Fruit fly (Drosophila melanogaster) whole organism, embryonic: ENCODE results near the gene Hsp22.

Experiments
- ATbp ChIP-seq: fragments of 200-800 bp; sonication (Bioruptor generic); optimal IDR thresholded peaks from 2 replicates; lab custom pipeline; 2017; ENCODE audit warnings: missing biosample characterization, mild to moderate bottlenecking, missing genetic modification characterization, missing genetic modification reagents
- CG10267 ChIP-seq: fragments of 200-800 bp; sonication (Bioruptor generic); optimal IDR thresholded peaks from 2 replicates; lab custom pipeline; 2018; ENCODE audit warnings: missing biosample characterization, mild to moderate bottlenecking, missing genetic modification characterization, moderate library complexity
- CG11247 ChIP-seq: fragments of 200-800 bp; sonication (Bioruptor generic); IDR thresholded peaks from 2 replicates; pipeline ENCODE4 v1.3.6; 2022; ENCODE audit warnings: missing biosample characterization, missing genetic modification characterization
- CG11723 ChIP-seq: fragments of 200-800 bp; sonication (Bioruptor generic); optimal IDR thresholded peaks from 2 replicates; lab custom pipeline; 2017; ENCODE audit warnings: missing biosample characterization, mild to moderate bottlenecking, missing genetic modification characterization
- CG12659 ChIP-seq: fragments of 200-800 bp; sonication (Bioruptor generic); optimal IDR thresholded peaks from 3 replicates; lab custom pipeline; 2017; ENCODE audit warnings: mild to moderate bottlenecking, missing biosample characterization, missing genetic modification reagents, missing genetic modification characterization
- CG12744 ChIP-seq: fragments of 200-800 bp; sonication (Bioruptor generic); optimal IDR thresholded peaks from 2 replicates; lab custom pipeline; 2016; ENCODE audit warnings: missing biosample characterization, missing genetic modification characterization
- CG13287 ChIP-seq: fragments of 200-800 bp; sonication (Bioruptor generic); IDR thresholded peaks from 2 replicates; pipeline ENCODE4 v1.3.6; 2022; ENCODE audit warnings: missing biosample characterization, missing genetic modification characterization; ENCODE audit not compliant: partially characterized antibody
- CG13424 ChIP-seq: fragments of 200-800 bp; sonication (Bioruptor generic); optimal IDR thresholded peaks from 2 replicates; lab custom pipeline; 2019; ENCODE audit warnings: missing biosample characterization, mild to moderate bottlenecking, missing genetic modification characterization, moderate library complexity
- CG13624 ChIP-seq: fragments of 200-800 bp; sonication (Bioruptor generic); optimal IDR thresholded peaks from 2 replicates; lab custom pipeline; 2016; ENCODE audit warnings: missing biosample characterization, missing genetic modification characterization
- CG14667 ChIP-seq: fragments of 200-800 bp; sonication (Bioruptor generic); IDR thresholded peaks from 2 replicates; pipeline ENCODE4 v1.3.6; 2022; ENCODE audit warnings: missing biosample characterization, missing genetic modification characterization
- CG14710 ChIP-seq: fragments of 200-800 bp; sonication (Bioruptor generic); optimal IDR thresholded peaks from 3 replicates; lab custom pipeline; 2019; ENCODE audit warnings: missing biosample characterization, mild to moderate bottlenecking, missing genetic modification characterization, moderate library complexity
- CG1529 ChIP-seq: fragments of 200-800 bp; sonication (Bioruptor generic); optimal IDR thresholded peaks from 3 replicates; lab custom pipeline; 2018; ENCODE audit warnings: missing biosample characterization, missing genetic modification characterization
- CG15479 ChIP-seq: fragments of 200-800 bp; sonication (Bioruptor generic); optimal IDR thresholded peaks from 3 replicates; lab custom pipeline; 2019; ENCODE audit warnings: missing biosample characterization, mild to moderate bottlenecking, missing genetic modification characterization, moderate library complexity
- CG15514 ChIP-seq: fragments of 200-800 bp; sonication (Bioruptor generic); optimal IDR thresholded peaks from 3 replicates; lab custom pipeline; 2017; ENCODE audit warnings: missing biosample characterization, missing genetic modification characterization, mild to moderate bottlenecking, moderate library complexity, missing genetic modification reagents
- CG1647 ChIP-seq: fragments of 200-800 bp; sonication (Bioruptor generic); optimal IDR thresholded peaks from 3 replicates; lab custom pipeline; 2016; ENCODE audit warnings: missing biosample characterization, missing genetic modification characterization
- CG17186 ChIP-seq: fragments of 200-800 bp; sonication (Bioruptor generic); optimal IDR thresholded peaks from 3 replicates; lab custom pipeline; 2017; ENCODE audit warnings: missing biosample characterization, missing genetic modification reagents, missing genetic modification characterization
- CG17912 ChIP-seq: fragments of 200-800 bp; sonication (Bioruptor generic); optimal IDR thresholded peaks from 2 replicates; lab custom pipeline; 2018; ENCODE audit warnings: missing biosample characterization, mild to moderate bottlenecking, missing genetic modification characterization
- CG1832 ChIP-seq: fragments of 200-800 bp; sonication (Bioruptor generic); optimal IDR thresholded peaks from 2 replicates; lab custom pipeline; 2017; ENCODE audit warnings: missing biosample characterization, mild to moderate bottlenecking, missing genetic modification characterization, inconsistent platforms
- CG2889 ChIP-seq: fragments of 200-800 bp; sonication (Bioruptor generic); IDR thresholded peaks from 3 replicates; pipeline ENCODE4 v1.3.6; 2022; ENCODE audit warnings: missing biosample characterization, missing genetic modification characterization
- CG33213 ChIP-seq: fragments of 200-800 bp; sonication (Bioruptor generic); optimal IDR thresholded peaks from 3 replicates; lab custom pipeline; 2016; ENCODE audit warnings: missing biosample characterization, missing genetic modification characterization
- CG3847 ChIP-seq: fragments of 200-800 bp; sonication (Bioruptor generic); IDR thresholded peaks from 2 replicates; pipeline ENCODE4 v1.3.6; 2022; ENCODE audit warnings: missing biosample characterization, missing genetic modification characterization
- CG4617 ChIP-seq: fragments of 200-800 bp; sonication (Bioruptor generic); optimal IDR thresholded peaks from 3 replicates; lab custom pipeline; 2016; ENCODE audit warnings: missing biosample characterization, missing genetic modification characterization, borderline replicate concordance
- CG6791 ChIP-seq: fragments of 200-800 bp; sonication (Bioruptor generic); IDR thresholded peaks from 3 replicates; pipeline ENCODE4 v1.3.6; 2022; ENCODE audit warnings: missing biosample characterization, missing genetic modification characterization; ENCODE audit not compliant: partially characterized antibody
- CG7963 ChIP-seq: fragments of 200-800 bp; sonication (Bioruptor generic); IDR thresholded peaks from 3 replicates; pipeline ENCODE4 v1.3.6; 2022; ENCODE audit warnings: missing biosample characterization, missing genetic modification characterization; ENCODE audit not compliant: partially characterized antibody
- CG7987 ChIP-seq: fragments of 200-800 bp; sonication (Bioruptor generic); optimal IDR thresholded peaks from 2 replicates; lab custom pipeline; 2018; ENCODE audit warnings: missing biosample characterization, mild to moderate bottlenecking, missing genetic modification characterization, moderate library complexity
- CG8924 ChIP-seq: fragments of 200-800 bp; optimal IDR thresholded peaks from 3 replicates; lab custom pipeline; 2019; ENCODE audit warnings: missing biosample characterization, mild to moderate bottlenecking, missing genetic modification characterization, moderate library complexity
- Dbx ChIP-seq: fragments of 200-800 bp; sonication (Bioruptor generic); IDR thresholded peaks from 3 replicates; pipeline ENCODE4 v1.3.6; 2022; ENCODE audit warnings: missing biosample characterization, missing genetic modification characterization
- Dref ChIP-seq: fragments of 200-800 bp; sonication (Bioruptor generic); IDR thresholded peaks from 2 replicates; pipeline ENCODE4 v1.3.6; 2022; ENCODE audit warnings: missing biosample characterization, missing genetic modification characterization
- HLH3B ChIP-seq: fragments of 200-800 bp; sonication (Bioruptor generic); IDR thresholded peaks from 2 replicates; pipeline ENCODE4 v1.3.6; 2022; ENCODE audit warnings: missing biosample characterization, missing genetic modification characterization
- Mrtf ChIP-seq: fragments of 200-800 bp; sonication (Bioruptor generic); IDR thresholded peaks from 3 replicates; pipeline ENCODE4 v1.3.6; 2022; ENCODE audit warnings: missing biosample characterization, missing genetic modification characterization
- Myb ChIP-seq: fragments of 200-800 bp; sonication (Bioruptor generic); optimal IDR thresholded peaks from 2 replicates; lab custom pipeline; 2016; ENCODE audit warnings: missing biosample characterization, missing genetic modification characterization
- Opbp ChIP-seq: fragments of 200-800 bp; sonication (Bioruptor generic); IDR thresholded peaks from 3 replicates; pipeline ENCODE4 v1.3.6; 2022; ENCODE audit warnings: missing biosample characterization, missing genetic modification characterization; ENCODE audit not compliant: partially characterized antibody
- Rfx ChIP-seq: fragments of 200-800 bp; sonication (Bioruptor generic); IDR thresholded peaks from 2 replicates; pipeline ENCODE4 v1.3.6; 2022; ENCODE audit warnings: missing biosample characterization, missing genetic modification characterization
- btn ChIP-seq: fragments of 200-800 bp; sonication (Bioruptor generic); optimal IDR thresholded peaks from 2 replicates; lab custom pipeline; 2016; ENCODE audit warnings: missing biosample characterization, missing genetic modification characterization
- chn ChIP-seq: fragments of 200-800 bp; sonication (Bioruptor generic); optimal IDR thresholded peaks from 2 replicates; lab custom pipeline; 2016; ENCODE audit warnings: missing biosample characterization, missing genetic modification characterization
- eve ChIP-seq, 2 experiments: fragments of >200 bp; optimal IDR thresholded peaks; 2 replicates each; lab custom pipeline; 2017; ENCODE audit warnings: missing biosample characterization in 2 of 2, missing genetic modification characterization in 2 of 2
- fd102C ChIP-seq: fragments of 200-800 bp; sonication (Bioruptor generic); optimal IDR thresholded peaks from 2 replicates; lab custom pipeline; 2018; ENCODE audit warnings: missing biosample characterization, mild to moderate bottlenecking, missing genetic modification characterization, moderate library complexity
- her ChIP-seq: fragments of 200-800 bp; sonication (Bioruptor generic); optimal IDR thresholded peaks from 2 replicates; lab custom pipeline; 2016; ENCODE audit warnings: missing biosample characterization, missing genetic modification characterization
- insv ChIP-seq, 2 experiments: fragments of 200-800 bp; sonication (Bioruptor generic); optimal IDR thresholded peaks; 3 replicates each; lab custom pipeline; 2016 to 2018; ENCODE audit warnings: missing biosample characterization in 2 of 2, missing genetic modification characterization in 2 of 2
- nau ChIP-seq: fragments of 200-800 bp; sonication (Bioruptor generic); optimal IDR thresholded peaks from 3 replicates; lab custom pipeline; 2017; ENCODE audit warnings: missing biosample characterization, mild to moderate bottlenecking, missing genetic modification characterization, missing genetic modification reagents
- otp ChIP-seq: fragments of 200-800 bp; sonication (Bioruptor generic); IDR thresholded peaks from 3 replicates; pipeline ENCODE4, ENCODE4 v1.3.6; 2022; ENCODE audit warnings: missing biosample characterization, missing genetic modification characterization
- p53 ChIP-seq: fragments of 200-800 bp; sonication (Bioruptor generic); optimal IDR thresholded peaks from 2 replicates; lab custom pipeline; 2016; ENCODE audit warnings: missing biosample characterization, missing genetic modification characterization
- pb ChIP-seq: fragments of 200-800 bp; sonication (Bioruptor generic); optimal IDR thresholded peaks from 3 replicates; lab custom pipeline; 2016; ENCODE audit warnings: missing biosample characterization, missing genetic modification characterization
- pfk ChIP-seq: fragments of 200-800 bp; sonication (Bioruptor generic); optimal IDR thresholded peaks from 2 replicates; lab custom pipeline; 2018; ENCODE audit warnings: missing biosample characterization, mild to moderate bottlenecking, missing genetic modification characterization, moderate library complexity
- pho ChIP-seq: fragments of 200-800 bp; sonication (Bioruptor generic); optimal IDR thresholded peaks from 2 replicates; lab custom pipeline; 2016; ENCODE audit warnings: missing biosample characterization, missing genetic modification characterization
- salm ChIP-seq: fragments of 200-800 bp; sonication (Bioruptor generic); optimal IDR thresholded peaks from 2 replicates; lab custom pipeline; 2018; ENCODE audit warnings: missing biosample characterization, mild to moderate bottlenecking, missing genetic modification characterization
- ttk ChIP-seq: fragments of 200-800 bp; sonication (Bioruptor generic); IDR thresholded peaks from 2 replicates; pipeline ENCODE4 v2.1.2; 2022; ENCODE audit warnings: missing biosample characterization, missing genetic modification characterization
- tup ChIP-seq: fragments of 200-800 bp; sonication (Bioruptor generic); optimal IDR thresholded peaks from 2 replicates; lab custom pipeline; 2016; ENCODE audit warnings: missing biosample characterization, mild to moderate bottlenecking, missing genetic modification characterization, moderate library complexity
- zf30C ChIP-seq: fragments of 200-800 bp; sonication (Bioruptor generic); optimal IDR thresholded peaks from 3 replicates; lab custom pipeline; 2018; ENCODE audit warnings: missing biosample characterization, mild to moderate bottlenecking, missing genetic modification characterization

Hsp22 gene

dm6 chr3L:9373374-9374004, 758 bp downstream of the Hsp22 start (continued):
- TF ChIP-seq CG7987 (GFP tag; lab: Kevin White, UChicago): peak; percentile 6
- peak; percentile 56 for TF ChIP-seq CG15514
- TF ChIP-seq Rfx (GFP tag; lab: Robert Waterston, UW): peak; percentile 86
- TF ChIP-seq pfk: no peak
- TF ChIP-seq fd102C (GFP tag; lab: Kevin White, UChicago): no peak
- peak; percentile 51 for TF ChIP-seq CG11723 (GFP tag; lab: Kevin White, UChicago)
- TF ChIP-seq CG1832: no peak
- TF ChIP-seq CG14710 (tag; lab: Kevin White, UChicago): peak; percentile 60
- TF ChIP-seq CG7963: no peak
- peak; percentile 64 for TF ChIP-seq CG1529 (GFP tag; lab: Kevin White, UChicago)
- no peak for TF ChIP-seq CG2889 (GFP tag; lab: Robert Waterston, UW)
- TF ChIP-seq Mrtf (GFP tag; lab: Robert Waterston, UW): peak; percentile 18; the same call in 1 of the 3 replicates
- TF ChIP-seq nau (GFP tag; lab: Kevin White, UChicago): peak; percentile 56
- TF ChIP-seq CG12659 (GFP tag; lab: Kevin White, UChicago): peak; percentile 74
- TF ChIP-seq CG1647: no peak
- peak; percentile 45; the same call in 1 of the 3 replicates for TF ChIP-seq Opbp (GFP tag; lab: Robert Waterston, UW)
- TF ChIP-seq Myb (GFP tag; lab: Kevin White, UChicago): no peak
- TF ChIP-seq her (GFP tag; lab: Kevin White, UChicago): no peak
- peak; percentile 77 for TF ChIP-seq CG13424 (tag; lab: Kevin White, UChicago)
- TF ChIP-seq CG17912 (GFP tag; lab: Kevin White, UChicago): no peak
- TF ChIP-seq CG17186: no peak
- TF ChIP-seq pb (GFP tag; lab: Kevin White, UChicago): no peak
- TF ChIP-seq Dbx (GFP tag; lab: Robert Waterston, UW): peak; percentile 67; the same call in 2 of the 3 replicates
- TF ChIP-seq HLH3B (GFP tag; lab: Robert Waterston, UW): peak; percentile 78
- no peak for TF ChIP-seq CG33213
- no peak for TF ChIP-seq p53 (GFP tag; lab: Kevin White, UChicago)
- TF ChIP-seq eve (GFP tag; optimal IDR thresholded peaks at IDR 0.05; lab: Kevin White, UChicago): no peak
- peak; percentile 13 for TF ChIP-seq CG15479
- TF ChIP-seq ttk (GFP tag; lab: Robert Waterston, UW): no peak
- TF ChIP-seq zf30C (GFP tag; lab: Kevin White, UChicago): no peak
- TF ChIP-seq CG11247 (GFP tag; lab: Robert Waterston, UW): peak; percentile 58
- peak; percentile 6 for TF ChIP-seq chn (GFP tag; lab: Kevin White, UChicago)
- TF ChIP-seq CG13624 (GFP tag; lab: Kevin White, UChicago): no peak
- peak; percentile 11 for TF ChIP-seq CG8924 (tag; lab: Kevin White, UChicago)
- TF ChIP-seq CG6791 (GFP tag; lab: Robert Waterston, UW): no peak
- no peak for TF ChIP-seq tup
- TF ChIP-seq CG4617: no peak
- no peak for TF ChIP-seq insv (GFP tag; optimal IDR thresholded peaks at IDR 0.05; lab: Kevin White, UChicago)
- TF ChIP-seq CG12744 (GFP tag; lab: Kevin White, UChicago): no peak
- no peak for TF ChIP-seq Dref (GFP tag; lab: Robert Waterston, UW)
- TF ChIP-seq CG3847 (GFP tag; lab: Robert Waterston, UW): 0 out of 2 replicates have a peak, but pooled peaks have one; percentile 20
- TF ChIP-seq CG13287 (GFP tag; lab: Robert Waterston, UW): peak; percentile 52
- TF ChIP-seq otp: peak; percentile 11; the same call in 1 of the 3 replicates
- no peak for TF ChIP-seq btn (GFP tag; lab: Kevin White, UChicago)
- TF ChIP-seq CG10267: peak; percentile 61
- no peak for TF ChIP-seq pho (GFP tag; lab: Kevin White, UChicago)
- TF ChIP-seq CG14667 (GFP tag; lab: Robert Waterston, UW): 0 out of 2 replicates have a peak, but pooled peaks have one; percentile 23
- peak; percentile 62 for TF ChIP-seq ATbp
- peak; percentile 31 for TF ChIP-seq salm (tag; lab: Kevin White, UChicago)
